Fruit fly (Drosophila melanogaster): ENCODE measurements around the gene CG46430.

Gene CG46430

dm6 chr3L:10517451-10518385 is 39.4 kb downstream of the CG46430 start:
- TF ChIP-seq CG34367 (tag; optimal IDR thresholded peaks at IDR 0.05) (no peak), CG9948 (tag; optimal IDR thresholded peaks at IDR 0.05) (no peak), CG15710 (tag; optimal IDR thresholded peaks at IDR 0.05) (no peak), rn (GFP tag; IDR thresholded peaks at IDR 0.05) (no peak), CG32121 (GFP tag; IDR thresholded peaks at IDR 0.05) (no peak)

- TF ChIP-seq CG32121 (GFP tag; IDR thresholded peaks at IDR 0.05) (no peak), gl (tag; optimal IDR thresholded peaks at IDR 0.05) (no peak), CG9948 (tag; optimal IDR thresholded peaks at IDR 0.05) (no peak), CG14655 (GFP tag; optimal IDR thresholded peaks at IDR 0.05) (peak; percentile 10), CG15710 (tag; optimal IDR thresholded peaks at IDR 0.05) (no peak), CG8159 (tag; optimal IDR thresholded peaks at IDR 0.05) (no peak), CG4496 (GFP tag; IDR thresholded peaks at IDR 0.05) (no peak; the same call in 2 of the 3 replicates), CG10348 (GFP tag; IDR thresholded peaks at IDR 0.05) (no peak), Pif1B (GFP tag; optimal IDR thresholded peaks at IDR 0.05) (no peak), D1 (tag; optimal IDR thresholded peaks at IDR 0.05) (no peak), CG17806 (tag; optimal IDR thresholded peaks at IDR 0.05) (no peak), EcR (GFP tag; optimal IDR thresholded peaks at IDR 0.05) (no peak), Ets98B (GFP tag; IDR thresholded peaks at IDR 0.05) (peak; percentile 30; the same call in 1 of the 2 replicates), CG13204 (GFP tag; optimal IDR thresholded peaks at IDR 0.05) (no peak), CG12605 (GFP tag; IDR thresholded peaks at IDR 0.05) (no peak), CG34367 (tag; optimal IDR thresholded peaks at IDR 0.05) (no peak)
These were observed 40.6 kb downstream of the CG46430 start for dm6 chr3L:10518945-10519344.

DNA sequence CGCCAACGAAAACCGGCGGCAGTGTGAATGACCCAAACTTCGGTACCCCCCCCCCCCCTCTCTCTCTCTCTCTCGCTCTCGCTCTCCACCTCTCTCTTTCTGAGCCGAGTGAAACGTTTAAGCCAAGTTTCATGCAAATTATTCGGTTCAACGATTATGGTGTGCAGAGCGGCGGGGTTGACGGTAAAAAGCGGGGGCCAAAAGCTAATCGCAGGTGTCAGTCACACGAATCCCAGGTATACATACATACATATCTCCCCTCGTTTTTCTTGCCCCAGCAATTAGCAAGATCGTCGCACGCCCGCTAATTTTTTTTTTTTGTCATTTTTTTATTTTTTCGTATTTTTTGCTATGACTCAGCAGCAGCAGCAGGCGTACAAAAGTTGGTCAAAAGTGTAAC is 43.3 kb downstream of the CG46430 start:
- TF ChIP-seq CG10348 (GFP tag; IDR thresholded peaks at IDR 0.05) (0 out of 2 replicates have a peak, but pooled peaks have one; percentile 11), CG17806 (tag; optimal IDR thresholded peaks at IDR 0.05) (no peak), CG32121 (GFP tag; IDR thresholded peaks at IDR 0.05) (peak; percentile 53), Snoo (tag; optimal IDR thresholded peaks at IDR 0.05) (no peak), Ets98B (GFP tag; IDR thresholded peaks at IDR 0.05) (peak; percentile 36; the same call in 1 of the 2 replicates), CG34367 (tag; optimal IDR thresholded peaks at IDR 0.05) (no peak), fd96Ca (GFP tag; IDR thresholded peaks at IDR 0.05) (peak; percentile 62; the same call in 1 of the 3 replicates), rn (GFP tag; IDR thresholded peaks at IDR 0.05) (no peak), gl (tag; optimal IDR thresholded peaks at IDR 0.05) (no peak), EcR (GFP tag; optimal IDR thresholded peaks at IDR 0.05) (peak; percentile 60), CG4496 (GFP tag; IDR thresholded peaks at IDR 0.05) (peak; percentile 47; the same call in 1 of the 3 replicates), CG14655 (GFP tag; optimal IDR thresholded peaks at IDR 0.05) (no peak), CG12605 (GFP tag; IDR thresholded peaks at IDR 0.05) (no peak), CG8159 (tag; optimal IDR thresholded peaks at IDR 0.05) (no peak), CG13204 (GFP tag; optimal IDR thresholded peaks at IDR 0.05) (no peak)

dm6 chr3L:10522391-10523214 is 44.3 kb downstream of the CG46430 start:
- TF ChIP-seq EcR (GFP tag; optimal IDR thresholded peaks at IDR 0.05) (no peak), Ets98B (GFP tag; IDR thresholded peaks at IDR 0.05) (peak; percentile 8; the same call in 1 of the 2 replicates), fd96Ca (GFP tag; IDR thresholded peaks at IDR 0.05) (no peak)

dm6 chr3L:10525168-10525567 is 46.9 kb downstream of the CG46430 start:
- TF ChIP-seq CG14655 (GFP tag; optimal IDR thresholded peaks at IDR 0.05): no peak
- TF ChIP-seq CG4496 (GFP tag; IDR thresholded peaks at IDR 0.05): 0 out of 3 replicates have a peak, but pooled peaks have one; percentile 14
- peak; percentile 14 for TF ChIP-seq Pif1A (GFP tag; optimal IDR thresholded peaks at IDR 0.05)
- TF ChIP-seq EcR (GFP tag; optimal IDR thresholded peaks at IDR 0.05): no peak
- no peak for TF ChIP-seq CG32121 (GFP tag; IDR thresholded peaks at IDR 0.05)
- no peak for TF ChIP-seq Ets98B (GFP tag; IDR thresholded peaks at IDR 0.05)
- TF ChIP-seq CG8159 (tag; optimal IDR thresholded peaks at IDR 0.05): peak; percentile 7
- peak; percentile 1 for TF ChIP-seq CG15710 (tag; optimal IDR thresholded peaks at IDR 0.05)
- TF ChIP-seq CG17806 (tag; optimal IDR thresholded peaks at IDR 0.05): peak; percentile 47
- TF ChIP-seq Snoo (tag; optimal IDR thresholded peaks at IDR 0.05): no peak
- TF ChIP-seq rn (GFP tag; IDR thresholded peaks at IDR 0.05): no peak
- TF ChIP-seq CG13204 (GFP tag; optimal IDR thresholded peaks at IDR 0.05): no peak
- no peak for TF ChIP-seq CG34367 (tag; optimal IDR thresholded peaks at IDR 0.05)
- no peak for TF ChIP-seq CG12605 (GFP tag; IDR thresholded peaks at IDR 0.05)
- peak; percentile 22 for TF ChIP-seq CG9948 (tag; optimal IDR thresholded peaks at IDR 0.05)
- TF ChIP-seq fd96Ca (GFP tag; IDR thresholded peaks at IDR 0.05): no peak
- TF ChIP-seq D1 (tag; optimal IDR thresholded peaks at IDR 0.05): no peak
- TF ChIP-seq CG8301 (tag; optimal IDR thresholded peaks at IDR 0.05): no peak
- TF ChIP-seq Pif1B (GFP tag; optimal IDR thresholded peaks at IDR 0.05): no peak
- TF ChIP-seq CG10348 (GFP tag; IDR thresholded peaks at IDR 0.05): no peak
- no peak for TF ChIP-seq gl (tag; optimal IDR thresholded peaks at IDR 0.05)

All from whole organism, pupa.